Fruit fly (Drosophila melanogaster) Kc167 (cell line): ENCODE results near the gene Twdlalpha.

Experiments
- h ChIP-seq: fragments of >200 bp; optimal IDR thresholded peaks from 3 replicates; lab custom pipeline; 2018; ENCODE audit warnings: missing external identifiers
- psq ChIP-seq: fragments of >200 bp; optimal IDR thresholded peaks from 2 replicates; lab custom pipeline; 2017; ENCODE audit warnings: missing external identifiers

- TF ChIP-seq h (lab: Kevin White, UChicago) (no peak), psq (lab: Kevin White, UChicago) (no peak)
These were observed 8.3 kb downstream of the Twdlalpha start for dm6 chrX:16750712-16751578.
